Worm (Caenorhabditis elegans) whole organism, L4/young adult: ENCODE results near the gene frpr-10.
A peak's percentile ranks its signal among the peaks of the same experiment; 100 is the strongest.

Experiments used
- W03F9.2 ChIP-seq: fragments of 150-350 bp; optimal IDR thresholded peaks from 2 replicates; lab custom pipeline; 2014; ENCODE audit warnings: missing biosample characterization, missing genetic modification characterization
- dao-5 ChIP-seq: sonication (generic microtip); optimal IDR thresholded peaks from 2 replicates; lab custom pipeline; 2016; ENCODE audit warnings: missing genotype, missing genetic modification characterization, moderate library complexity, missing compliant biosample characterization
- him-1 ChIP-seq: sonication (generic microtip); optimal IDR thresholded peaks from 2 replicates; lab custom pipeline; 2016; ENCODE audit warnings: missing genotype, missing genetic modification reagents, missing genetic modification characterization, missing compliant biosample characterization

The frpr-10 gene

DNA sequence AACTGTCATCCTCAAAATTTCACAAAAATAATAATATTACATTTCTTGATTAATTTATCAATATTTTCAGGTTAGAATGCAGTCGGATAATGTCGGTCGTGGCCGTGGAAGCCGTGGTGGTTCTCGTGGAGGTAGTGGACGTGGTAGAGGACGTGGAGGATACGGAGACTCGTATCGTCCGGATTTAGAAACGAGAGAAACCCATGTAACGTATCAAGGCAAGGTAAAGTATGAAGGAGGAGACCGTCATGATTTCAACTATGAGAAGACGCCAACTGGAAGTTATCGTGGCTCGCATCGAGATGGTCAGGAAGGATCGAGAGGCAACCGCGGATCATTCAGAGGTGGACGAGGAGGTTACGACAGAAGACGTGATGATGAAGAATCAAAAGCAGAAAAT, at the start of gene frpr-10:
Gene frpr-10, plus strand, starts transcription at position 301 of the 400 bp plus-strand sequence.
- TF ChIP-seq him-1 (tag; lab: Kevin White, UChicago) = no peak
- TF ChIP-seq W03F9.2 (tag; lab: Kevin White, UChicago) = no peak
- no peak for TF ChIP-seq dao-5 (tag; lab: Kevin White, UChicago)

DNA sequence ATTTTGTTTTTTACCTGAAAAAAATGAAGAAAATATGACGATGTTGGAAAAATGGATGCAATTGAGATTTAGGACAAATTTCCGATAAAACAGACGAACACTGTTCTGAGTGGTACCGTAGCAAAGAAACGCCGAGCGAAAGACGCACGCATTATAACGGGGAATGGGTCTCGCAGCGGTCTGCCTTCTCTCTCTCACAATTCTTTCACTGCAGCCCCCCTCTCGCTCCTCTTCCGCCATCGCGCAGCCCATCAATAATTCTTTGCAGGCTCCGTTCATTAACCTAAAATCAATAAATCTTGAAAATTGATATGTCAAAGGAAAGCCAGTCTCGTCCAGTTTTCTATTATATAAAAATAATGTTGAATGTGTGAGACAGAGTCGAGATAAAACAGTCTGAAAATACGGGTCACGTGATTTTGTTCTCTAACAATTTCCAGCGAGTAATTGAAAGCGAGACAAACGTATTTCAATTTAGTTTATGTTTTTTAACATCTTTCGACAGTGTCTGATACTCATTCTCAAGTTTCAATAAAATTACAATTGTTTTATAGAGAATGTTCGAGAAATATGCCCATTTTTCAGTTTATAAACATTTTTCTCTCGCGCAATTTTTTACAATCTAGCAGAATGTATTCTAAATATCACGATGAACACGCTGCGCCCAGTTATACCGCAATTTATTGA, 48.0 kb upstream of the frpr-10 start:
- TF ChIP-seq W03F9.2 (tag; lab: Kevin White, UChicago) = peak; percentile 33
- no peak for TF ChIP-seq dao-5 (tag; lab: Kevin White, UChicago)
- TF ChIP-seq him-1 (tag; lab: Kevin White, UChicago) = no peak

DNA sequence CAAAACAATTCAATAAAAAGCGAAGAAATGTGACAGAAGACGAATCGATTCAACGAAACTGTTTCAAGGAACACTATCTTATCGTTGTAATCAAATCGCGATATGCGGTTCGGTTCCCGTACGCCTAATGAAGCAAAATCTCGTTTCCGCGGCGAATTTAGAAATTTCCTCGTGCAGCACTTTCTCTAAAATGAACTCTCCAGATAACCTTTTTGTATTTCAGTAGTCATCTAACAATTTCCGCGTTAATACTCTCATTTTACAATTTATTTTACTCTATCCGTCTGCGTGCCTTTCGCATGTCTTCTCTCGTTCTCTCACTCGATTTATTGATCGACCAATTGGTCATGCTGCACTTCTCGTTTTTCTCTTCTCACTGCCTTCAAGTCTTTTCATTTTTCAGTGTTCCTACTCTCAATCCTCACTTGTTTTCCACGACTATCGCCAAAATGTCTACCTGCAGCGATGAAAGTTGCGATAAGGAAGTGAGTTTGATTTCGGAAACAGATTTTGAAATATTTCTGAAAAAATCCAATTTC, 47.3 kb upstream of the frpr-10 start, which contains the start of the genes npp-27 and ntl-4:
Gene npp-27, minus strand, starts transcription at position 51 of the 539 bp plus-strand sequence.
Gene ntl-4, plus strand, starts transcription at position 379 of the 539 bp plus-strand sequence.
- TF ChIP-seq W03F9.2 (tag; lab: Kevin White, UChicago) (no peak), dao-5 (tag; lab: Kevin White, UChicago) (no peak), him-1 (tag; lab: Kevin White, UChicago) (no peak)

DNA sequence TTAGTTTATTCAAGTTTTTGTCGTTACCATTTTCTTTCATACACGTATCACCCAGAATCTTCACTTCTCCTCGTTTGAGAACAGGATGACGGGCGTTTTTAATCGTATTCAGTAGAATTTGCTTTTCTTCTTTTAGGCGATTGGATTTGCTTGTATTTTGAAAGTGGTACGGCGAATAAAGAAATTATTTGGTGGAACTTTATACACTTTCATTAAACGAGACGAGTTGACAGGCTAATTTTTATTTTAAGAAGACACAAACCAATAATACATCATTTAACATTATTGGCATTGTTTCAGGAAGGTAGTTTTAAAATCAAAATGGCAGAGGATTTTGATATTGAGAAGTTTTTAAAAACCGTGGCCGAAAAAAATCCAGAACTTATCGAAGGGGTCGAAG, 42.6 kb upstream of the frpr-10 start, which contains the start of gene C49H3.4:
Gene C49H3.4, plus strand, starts transcription at position 301 of the 400 bp plus-strand sequence.
- no peak for TF ChIP-seq dao-5 (tag; lab: Kevin White, UChicago)
- TF ChIP-seq him-1 (tag; lab: Kevin White, UChicago) = no peak
- TF ChIP-seq W03F9.2 (tag; lab: Kevin White, UChicago) = no peak

DNA sequence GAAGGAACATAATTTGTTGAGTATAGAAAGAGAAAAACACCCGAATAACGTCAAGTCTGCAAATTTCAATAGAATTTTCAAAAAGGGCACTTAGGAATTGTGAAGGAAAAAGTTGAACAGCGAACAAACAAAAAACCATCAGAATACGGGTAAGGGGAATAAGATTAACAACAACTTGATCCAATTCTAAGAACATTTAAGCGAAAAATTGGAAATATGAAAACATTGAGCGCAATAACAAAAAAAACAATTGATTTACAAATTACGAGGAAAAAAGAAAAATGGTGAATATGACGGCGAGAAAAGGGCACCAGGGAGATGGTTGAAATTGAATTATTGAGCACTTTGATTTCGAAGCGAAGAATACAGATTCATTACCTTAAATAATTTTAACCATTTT, 40.7 kb upstream of the frpr-10 start:
- TF ChIP-seq him-1 (tag; lab: Kevin White, UChicago) (no peak), W03F9.2 (tag; lab: Kevin White, UChicago) (no peak), dao-5 (tag; lab: Kevin White, UChicago) (no peak)

DNA sequence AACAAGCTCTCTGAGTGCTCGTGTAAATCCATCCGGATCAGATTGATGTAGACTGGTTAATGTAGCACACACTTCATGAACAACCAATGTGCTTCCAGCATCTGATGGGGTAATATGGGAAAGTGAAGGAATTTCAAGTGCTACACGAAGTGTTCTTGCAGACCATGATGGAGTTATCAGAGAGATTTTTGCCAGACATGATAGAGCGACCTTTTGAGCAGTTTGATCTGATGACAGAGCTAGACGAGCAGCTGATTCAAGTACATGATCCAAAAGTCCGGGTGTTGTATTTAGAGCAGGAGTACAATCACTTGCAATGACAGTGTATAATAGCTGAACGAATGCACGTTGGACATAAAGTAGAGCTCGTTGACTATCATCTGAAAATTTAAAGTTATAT, 39.7 kb upstream of the frpr-10 start:
- TF ChIP-seq him-1 (tag; lab: Kevin White, UChicago) (no peak), dao-5 (tag; lab: Kevin White, UChicago) (no peak), W03F9.2 (tag; lab: Kevin White, UChicago) (no peak)

DNA sequence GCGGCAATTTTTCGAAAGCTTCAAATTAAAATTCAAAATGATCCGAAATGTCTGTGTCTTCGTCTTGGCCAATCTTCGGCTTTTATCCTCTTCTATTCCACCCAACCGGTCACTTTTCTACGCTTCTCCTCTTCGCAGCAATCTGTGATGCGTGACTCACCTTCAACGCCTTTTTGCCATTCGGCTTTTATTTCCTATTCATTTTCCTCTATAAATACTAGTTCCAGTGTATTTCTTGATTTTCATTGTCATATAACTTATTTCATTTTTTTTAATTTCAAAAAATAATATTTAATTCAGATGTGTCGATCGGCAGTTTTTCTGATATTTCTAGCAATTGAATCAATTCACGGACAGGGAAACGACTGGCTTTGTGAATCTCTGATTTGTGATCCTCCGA, 37.5 kb upstream of the frpr-10 start, which contains the start of gene C49H3.16:
Gene C49H3.16, plus strand, starts transcription at position 301 of the 400 bp plus-strand sequence.
- TF ChIP-seq W03F9.2 (tag; lab: Kevin White, UChicago) (no peak), dao-5 (tag; lab: Kevin White, UChicago) (no peak), him-1 (tag; lab: Kevin White, UChicago) (no peak)

DNA sequence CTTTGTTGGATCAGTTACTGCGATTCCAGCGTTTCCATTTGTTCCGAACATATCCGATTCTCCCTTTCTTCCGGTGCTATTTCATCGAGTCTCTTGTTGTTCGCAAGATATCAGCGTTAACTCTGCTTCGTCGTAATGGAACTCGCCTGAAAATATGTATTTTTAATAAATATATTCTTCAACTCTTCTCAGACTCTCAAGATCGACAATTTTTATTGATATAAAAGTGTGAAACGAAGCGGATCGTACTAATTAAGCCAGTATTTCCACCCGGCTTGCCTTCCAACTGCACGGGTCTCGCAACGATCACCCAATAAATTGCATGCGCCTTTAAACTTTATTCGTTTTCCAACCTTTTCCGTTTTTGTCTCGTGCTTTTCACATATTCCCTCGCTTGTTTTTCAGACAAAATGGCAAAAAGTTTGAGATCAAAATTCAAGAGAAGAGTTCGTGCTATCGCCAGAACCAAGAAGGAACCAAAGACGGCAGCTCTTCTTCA, 33.6 kb upstream of the frpr-10 start, which contains the start of the genes xpo-3 and C49H3.3:
Gene xpo-3, minus strand, starts transcription at position 51 of the 499 bp plus-strand sequence.
Gene C49H3.3, plus strand, starts transcription at position 369 of the 499 bp plus-strand sequence.
- TF ChIP-seq dao-5 (tag; lab: Kevin White, UChicago) = no peak
- peak; percentile 79 for TF ChIP-seq W03F9.2 (tag; lab: Kevin White, UChicago)

DNA sequence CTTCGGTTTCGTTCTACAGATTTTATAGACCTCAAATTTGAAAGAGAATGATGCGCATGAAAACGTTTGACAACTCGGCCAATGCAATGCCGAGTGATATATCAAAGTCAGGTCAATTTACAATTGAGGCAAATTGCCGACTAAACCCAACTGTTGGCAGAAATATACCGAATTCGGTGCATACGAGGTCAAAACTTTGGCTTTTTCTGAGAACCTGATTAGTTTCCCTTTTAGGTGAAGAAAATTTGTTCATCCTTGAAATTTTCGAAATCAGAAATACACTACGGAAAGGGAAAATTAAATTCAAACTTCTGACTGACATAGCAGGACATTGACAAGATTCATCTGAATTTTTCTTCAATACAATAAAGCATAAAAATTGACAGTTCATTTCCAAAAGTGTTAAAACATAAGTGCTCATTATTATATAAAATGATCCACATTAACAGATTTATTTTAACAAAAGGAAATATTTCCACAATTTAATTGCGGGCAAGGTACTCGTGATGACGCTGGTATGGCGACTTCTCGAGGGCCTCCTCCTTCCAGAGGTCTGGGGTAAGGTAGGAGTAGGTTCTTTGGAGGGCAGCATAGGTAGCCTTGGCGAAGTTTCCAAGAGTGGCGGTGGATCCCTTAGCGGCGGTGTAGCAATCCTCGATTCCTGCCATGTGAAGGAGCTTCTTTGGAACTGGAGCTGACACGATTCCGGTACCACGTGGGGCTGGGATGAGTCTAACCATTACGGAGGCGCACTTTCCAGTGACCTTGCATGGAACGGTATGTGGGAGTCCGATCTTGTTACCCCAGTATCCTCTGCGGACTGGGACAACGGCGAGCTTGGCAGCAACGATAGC, 32.4 kb upstream of the frpr-10 start:
- TF ChIP-seq dao-5 (tag; lab: Kevin White, UChicago) (no peak), W03F9.2 (tag; lab: Kevin White, UChicago) (no peak), him-1 (tag; lab: Kevin White, UChicago) (no peak)

DNA sequence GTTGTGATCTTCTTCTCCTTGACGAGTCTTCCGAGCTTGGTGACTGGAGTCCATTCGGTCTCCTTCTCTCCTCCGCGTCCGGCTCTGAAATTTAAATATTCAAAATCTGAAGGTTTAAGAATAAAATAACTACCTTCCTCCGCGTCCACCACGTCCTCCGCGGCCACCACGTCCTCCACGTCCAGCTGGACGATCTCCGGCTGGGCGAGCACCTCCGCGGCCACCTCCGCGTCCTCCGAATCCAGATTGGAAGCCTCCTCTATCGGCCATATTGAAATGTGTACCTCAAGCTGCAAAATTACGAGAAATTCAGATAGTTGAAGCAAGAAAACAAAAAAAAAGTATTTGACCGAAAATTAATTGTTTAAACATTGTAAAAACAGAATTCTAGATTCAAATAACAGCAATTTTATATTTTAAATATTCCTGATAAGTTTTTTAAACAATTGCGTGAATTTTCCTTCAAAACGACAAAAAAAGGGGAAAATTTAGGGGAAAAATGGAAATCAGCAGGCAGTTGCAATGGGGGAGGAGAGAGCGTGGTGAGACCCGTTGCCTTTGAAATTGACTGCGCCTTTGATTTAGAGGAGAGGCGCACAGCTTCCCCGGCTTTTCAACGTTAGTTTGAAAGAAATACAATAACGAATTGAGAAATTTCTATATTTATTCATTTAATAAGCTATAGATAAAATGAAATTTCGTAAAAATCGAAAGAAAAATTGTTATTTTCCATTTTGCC, 31.3 kb upstream of the frpr-10 start, which contains the start of gene rps-2:
Gene rps-2, minus strand, starts transcription at position 290 of the 739 bp plus-strand sequence.
- TF ChIP-seq him-1 (tag; lab: Kevin White, UChicago) (no peak), W03F9.2 (tag; lab: Kevin White, UChicago) (peak; percentile 23)

DNA sequence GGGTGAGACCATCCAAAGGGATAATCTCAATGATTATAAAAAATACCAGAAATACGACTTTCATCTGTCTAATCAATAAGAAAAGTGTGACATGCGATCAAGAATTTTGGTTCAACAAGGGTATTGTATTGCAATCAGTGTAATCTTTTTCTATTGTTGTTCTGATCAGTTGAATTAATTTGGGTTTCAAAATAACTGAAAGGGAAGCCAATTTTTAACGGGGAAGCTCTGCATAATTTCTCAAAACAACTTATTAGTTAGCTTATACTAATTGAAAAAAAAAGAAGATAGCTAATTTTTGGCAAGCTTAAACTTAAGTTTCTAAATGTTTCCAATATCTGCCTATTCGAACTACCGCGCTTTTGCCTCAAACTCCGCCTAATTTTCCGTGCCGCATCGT, 30.4 kb upstream of the frpr-10 start, which contains the start of gene C49H3.12:
Gene C49H3.12, minus strand, starts transcription at position 101 of the 400 bp plus-strand sequence.
- no peak for TF ChIP-seq W03F9.2 (tag; lab: Kevin White, UChicago)
- TF ChIP-seq him-1 (tag; lab: Kevin White, UChicago) = no peak
- no peak for TF ChIP-seq dao-5 (tag; lab: Kevin White, UChicago)

DNA sequence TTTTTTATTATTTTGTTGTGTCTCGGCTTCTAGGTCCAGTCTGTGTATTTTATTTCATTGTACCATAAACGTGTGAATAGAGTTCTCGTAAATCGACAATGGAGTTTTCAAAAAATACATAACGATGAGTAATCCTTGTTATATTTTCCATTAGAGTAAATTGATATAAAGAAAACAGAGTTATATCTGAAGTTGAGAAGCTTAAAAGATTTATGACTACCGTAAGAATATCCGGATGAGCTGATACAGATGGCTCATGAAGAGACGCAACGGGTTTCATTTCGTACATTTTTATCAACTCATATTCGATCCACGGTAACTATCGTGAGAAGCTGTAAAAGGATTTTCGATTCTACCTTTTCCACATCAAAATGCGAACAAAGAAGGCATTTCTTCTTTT, 29.8 kb upstream of the frpr-10 start, which contains the start of gene gcy-8:
Gene gcy-8, plus strand, starts transcription at position 301 of the 400 bp plus-strand sequence.
- TF ChIP-seq dao-5 (tag; lab: Kevin White, UChicago) (no peak), W03F9.2 (tag; lab: Kevin White, UChicago) (no peak), him-1 (tag; lab: Kevin White, UChicago) (no peak)
